Worm (Caenorhabditis elegans): ENCODE data around the gene B0222.15.

B0222.15 gene

DNA sequence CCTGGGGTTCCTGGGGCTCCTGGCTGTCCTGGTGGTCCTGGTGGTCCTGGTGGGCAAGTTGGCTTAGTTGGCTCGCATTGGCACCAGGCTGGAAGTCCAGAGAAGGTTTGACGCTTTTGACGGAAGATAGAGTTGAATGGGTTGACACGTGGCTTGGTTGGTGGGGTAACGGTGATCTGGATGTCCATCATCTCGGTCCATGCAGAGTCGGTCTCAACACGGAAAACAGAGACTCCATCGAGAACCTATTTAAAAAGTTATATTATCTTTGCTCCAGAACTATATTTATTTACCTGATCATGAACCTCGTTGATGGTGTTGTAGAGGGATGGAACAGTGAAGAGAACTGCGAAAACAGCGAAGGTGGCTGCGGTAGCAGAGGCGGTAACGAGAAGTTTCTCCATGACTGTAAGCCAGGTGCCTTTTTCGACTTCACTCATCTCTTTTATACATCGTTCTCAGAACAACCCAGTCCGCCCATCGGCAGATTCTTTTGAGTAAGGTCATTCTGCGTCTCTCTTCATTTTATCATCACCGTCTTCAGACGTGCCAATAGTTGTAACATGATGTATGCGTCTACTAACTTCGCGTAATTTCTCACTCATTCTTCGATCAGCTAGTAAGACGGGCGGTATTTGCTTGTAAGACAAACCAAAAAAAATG, 3.8 kb upstream of the B0222.15 start, which contains the start of gene col-144:
col-144 (minus strand) TSS at position 419 of the 663 bp plus-strand sequence.
- TF ChIP-seq hlh-30 (tag; optimal IDR thresholded peaks at IDR 0.05; ENCODE audit: insufficient read depth) (peak; percentile 41), jun-1 (tag; optimal IDR thresholded peaks at IDR 0.05) (no peak), mxl-3 (GFP tag; optimal IDR thresholded peaks at IDR 0.05) (peak; percentile 19), nhr-42 (GFP tag; IDR thresholded peaks at IDR 0.05) (no peak), Y75B8A.6 (GFP tag; IDR thresholded peaks at IDR 0.05) (no peak), Y48G9A.11 (GFP tag; IDR thresholded peaks at IDR 0.05) (no peak), nhr-25 (tag; optimal IDR thresholded peaks at IDR 0.05; ENCODE audit: borderline replicate concordance, insufficient read depth) (peak; percentile 63), arid-1 (GFP tag; conservative IDR thresholded peaks at IDR 0.05) (no peak), unc-130 (GFP tag; optimal IDR thresholded peaks at IDR 0.05) (no peak), lin-1 (GFP tag; IDR thresholded peaks at IDR 0.05) (no peak), hif-1 (tag; optimal IDR thresholded peaks at IDR 0.05) (no peak), F37D6.2 (tag; optimal IDR thresholded peaks at IDR 0.05) (no peak), hlh-11 (tag; optimal IDR thresholded peaks at IDR 0.05) (peak; percentile 40), ceh-28 (tag; optimal IDR thresholded peaks at IDR 0.05) (no peak), T26A8.4 (GFP tag; IDR thresholded peaks at IDR 0.05) (peak; percentile 78), ceh-82 (tag; optimal IDR thresholded peaks at IDR 0.05) (no peak), lir-3 (tag; optimal IDR thresholded peaks at IDR 0.05) (no peak), aha-1 (tag) (peak; percentile 95), unc-62 (GFP tag; optimal IDR thresholded peaks at IDR 0.05 in 1 of 2) (peak in 1 of 2 experiments; percentile 17), unc-62 (tag; optimal IDR thresholded peaks at IDR 0.05) (no peak), ama-1 (optimal IDR thresholded peaks at IDR 0.05) (peak; percentile 83), madf-5 (GFP tag; IDR thresholded peaks at IDR 0.05) (0 out of 4 replicates have a peak, but pooled peaks of 1 of the 2 experiments have one; percentile 61), nhr-28 (tag; optimal IDR thresholded peaks at IDR 0.05) (peak; percentile 63), lin-13 (GFP tag; optimal IDR thresholded peaks at IDR 0.05) (no peak), set-16 (GFP tag; IDR thresholded peaks at IDR 0.05) (peak; percentile 86), cey-2 (tag; optimal IDR thresholded peaks at IDR 0.05; ENCODE audit: borderline replicate concordance, insufficient read depth) (peak; percentile 9), egl-43 (GFP tag; IDR thresholded peaks at IDR 0.05) (0 out of 2 replicates have a peak, but pooled peaks have one; percentile 16), zfp-3 (GFP tag; conservative IDR thresholded peaks at IDR 0.05) (peak; percentile 32; the same call in 1 of the 2 replicates)

DNA sequence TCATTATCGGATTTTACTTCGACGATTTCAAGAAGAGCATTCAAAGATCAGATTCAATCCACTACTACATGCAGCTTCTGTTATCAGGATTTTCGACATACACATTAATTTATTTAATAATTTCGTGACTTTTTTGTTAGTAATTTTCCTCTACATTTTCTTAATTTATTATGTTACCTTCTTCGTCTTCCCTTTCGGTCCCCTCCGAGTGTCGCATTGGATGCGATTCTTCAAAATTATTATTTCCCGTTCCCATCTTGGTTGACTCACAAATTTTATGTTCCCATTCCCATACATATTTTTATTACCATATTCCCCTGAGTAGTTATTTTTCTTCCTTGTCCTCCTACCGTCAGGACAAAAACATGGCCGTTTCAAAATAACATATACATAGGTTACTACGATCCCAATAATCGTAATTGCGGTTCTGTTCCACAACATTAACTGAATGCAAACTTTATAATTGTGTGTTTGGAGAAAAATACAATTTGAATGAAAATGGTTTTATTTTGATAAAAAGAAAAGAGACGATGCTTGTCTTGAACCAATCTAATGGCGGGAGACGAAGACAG, 2.7 kb upstream of the B0222.15 start:
- TF ChIP-seq mep-1 (tag; optimal IDR thresholded peaks at IDR 0.05) (peak; percentile 27), zfp-3 (GFP tag; conservative IDR thresholded peaks at IDR 0.05) (peak; percentile 74; the same call in 1 of the 2 replicates), ama-1 (optimal IDR thresholded peaks at IDR 0.05) (peak; percentile 79), T26A8.4 (GFP tag; IDR thresholded peaks at IDR 0.05) (peak; percentile 82)

DNA sequence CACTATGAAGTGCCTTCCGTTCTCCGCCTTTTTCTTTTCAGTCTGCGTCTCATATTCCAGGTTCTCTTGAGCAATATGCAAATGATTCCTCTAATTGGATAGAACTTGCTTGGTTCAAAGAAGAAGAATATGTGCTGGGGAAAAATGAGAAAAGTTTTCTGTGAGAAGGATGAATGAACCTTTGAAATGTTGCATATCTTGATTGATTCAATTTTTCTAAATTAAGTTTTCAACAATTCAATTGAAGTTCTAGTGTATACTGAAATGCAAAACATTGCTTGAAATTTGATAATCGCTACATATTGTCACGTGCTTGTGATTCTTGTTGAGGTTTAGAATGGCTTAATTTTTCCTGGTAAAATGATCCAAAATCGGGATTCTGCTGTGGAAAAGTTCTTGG, 1.0 kb upstream of the B0222.15 start:
- TF ChIP-seq F49E8.2 (tag; optimal IDR thresholded peaks at IDR 0.05; ENCODE audit: borderline replicate concordance) (no peak), ces-1 (GFP tag; optimal IDR thresholded peaks at IDR 0.05) (peak; percentile 80), ceh-62 (tag; optimal IDR thresholded peaks at IDR 0.05) (no peak), hmg-1.1 (GFP tag; IDR thresholded peaks at IDR 0.05) (no peak), D1046.2 (GFP tag; IDR thresholded peaks at IDR 0.05) (no peak), egl-43 (GFP tag; IDR thresholded peaks at IDR 0.05) (no peak), mxl-3 (GFP tag; optimal IDR thresholded peaks at IDR 0.05) (no peak), mes-2 (tag; optimal IDR thresholded peaks at IDR 0.05; ENCODE audit: poor library complexity, severe bottlenecking) (no peak), rbr-2 (tag; optimal IDR thresholded peaks at IDR 0.05) (no peak), snpc-1.2 (GFP tag; IDR thresholded peaks at IDR 0.05) (no peak), madf-5 (GFP tag; IDR thresholded peaks at IDR 0.05) (no peak), skn-1 (tag; optimal IDR thresholded peaks at IDR 0.05) (no peak), zag-1 (tag; optimal IDR thresholded peaks at IDR 0.05) (no peak), pqm-1 (tag; optimal IDR thresholded peaks at IDR 0.05) (no peak), fkh-10 (GFP tag; optimal IDR thresholded peaks at IDR 0.05) (peak; percentile 81), ama-1 (optimal IDR thresholded peaks at IDR 0.05) (no peak), zfp-3 (GFP tag; conservative IDR thresholded peaks at IDR 0.05) (no peak), nhr-111 (GFP tag; optimal IDR thresholded peaks at IDR 0.05) (no peak), mdl-1 (tag; optimal IDR thresholded peaks at IDR 0.05) (peak in 1 of 2 experiments; percentile 2), daf-16 (GFP tag; optimal IDR thresholded peaks at IDR 0.05) (no peak), daf-16 (tag; optimal IDR thresholded peaks at IDR 0.05) (no peak), hif-1 (tag; optimal IDR thresholded peaks at IDR 0.05) (no peak), mdt-29 (GFP tag; IDR thresholded peaks at IDR 0.05) (no peak)

All from whole organism, L4 larva.